Worm (Caenorhabditis elegans) whole organism, L4 larva: ENCODE data around the gene cnx-1.

Experiments used
- Y48G9A.11 ChIP-seq: fragments of 200-800 bp; sonication (Bioruptor generic); IDR thresholded peaks from 2 replicates; pipeline ENCODE4 v1.3.6; 2022; ENCODE audit warnings: missing genetic modification reagents, missing genetic modification characterization, missing compliant biosample characterization
- Y5F2A.4 ChIP-seq: fragments of 200-800 bp; sonication (Bioruptor generic); optimal IDR thresholded peaks from 2 replicates; lab custom pipeline; 2018; ENCODE audit warnings: mild to moderate bottlenecking, missing genetic modification characterization, missing compliant biosample characterization
- mep-1 ChIP-seq: fragments of 150-350 bp; sonication (generic microtip); optimal IDR thresholded peaks from 3 replicates; lab custom pipeline; 2014; ENCODE audit warnings: missing biosample characterization, missing genetic modification characterization

DNA sequence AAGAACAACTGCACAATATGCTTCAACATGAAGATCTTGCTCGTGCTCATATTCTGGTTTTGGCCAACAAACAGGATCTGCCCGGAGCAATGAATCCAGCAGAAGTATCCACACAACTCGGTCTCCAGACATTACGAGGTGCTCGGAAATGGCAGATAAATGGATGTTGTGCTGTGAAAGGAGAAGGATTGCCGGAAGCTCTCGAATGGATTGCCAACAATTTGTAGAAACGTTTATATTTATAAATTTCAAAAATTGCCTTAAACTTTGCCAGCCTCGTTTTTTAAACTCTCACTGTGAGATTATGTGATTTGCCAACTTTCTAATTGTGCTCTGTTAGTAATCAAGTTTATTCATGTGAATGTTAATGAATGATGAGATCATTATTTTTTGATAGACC is 6.8 kb upstream of the cnx-1 start:
- TF ChIP-seq Y48G9A.11 (GFP tag; lab: Robert Waterston, UW) = no peak
- TF ChIP-seq mep-1 (tag; lab: Kevin White, UChicago) = no peak
- no peak for TF ChIP-seq Y5F2A.4 (GFP tag; lab: Kevin White, UChicago)
